Worm (Caenorhabditis elegans) whole organism, L4/young adult: ENCODE measurements around the gene irld-22.

Source experiments
- dao-5 ChIP-seq: sonication (generic microtip); optimal IDR thresholded peaks from 2 replicates; lab custom pipeline; 2016; ENCODE audit warnings: missing genotype, missing genetic modification characterization, moderate library complexity, missing compliant biosample characterization
- him-1 ChIP-seq: sonication (generic microtip); optimal IDR thresholded peaks from 2 replicates; lab custom pipeline; 2016; ENCODE audit warnings: missing genotype, missing genetic modification reagents, missing genetic modification characterization, missing compliant biosample characterization

- TF ChIP-seq dao-5 = no peak
- no peak for TF ChIP-seq him-1
Measured at ce11 chrV:3900102-3900501, at the start of gene irld-22.
